Worm (Caenorhabditis elegans) whole organism, late embryonic: ENCODE measurements around the gene Y75B8A.18.

Experiments
- ceh-18 ChIP-seq: sonication (generic microtip); optimal IDR thresholded peaks from 2 replicates; lab custom pipeline; 2016; ENCODE audit warnings: missing genetic modification characterization, missing compliant biosample characterization
- ceh-22 ChIP-seq: sonication (generic microtip); optimal IDR thresholded peaks from 2 replicates; lab custom pipeline; 2017; ENCODE audit warnings: missing biosample characterization, missing genetic modification characterization
- fkh-10 ChIP-seq: fragments of 150-350 bp; optimal IDR thresholded peaks from 2 replicates; lab custom pipeline; 2014; ENCODE audit warnings: missing biosample characterization, missing genetic modification reagents, missing genetic modification characterization
- rnt-1 ChIP-seq: sonication (generic microtip); optimal IDR thresholded peaks from 2 replicates; lab custom pipeline; 2016; ENCODE audit warnings: missing genetic modification characterization, missing compliant biosample characterization

DNA sequence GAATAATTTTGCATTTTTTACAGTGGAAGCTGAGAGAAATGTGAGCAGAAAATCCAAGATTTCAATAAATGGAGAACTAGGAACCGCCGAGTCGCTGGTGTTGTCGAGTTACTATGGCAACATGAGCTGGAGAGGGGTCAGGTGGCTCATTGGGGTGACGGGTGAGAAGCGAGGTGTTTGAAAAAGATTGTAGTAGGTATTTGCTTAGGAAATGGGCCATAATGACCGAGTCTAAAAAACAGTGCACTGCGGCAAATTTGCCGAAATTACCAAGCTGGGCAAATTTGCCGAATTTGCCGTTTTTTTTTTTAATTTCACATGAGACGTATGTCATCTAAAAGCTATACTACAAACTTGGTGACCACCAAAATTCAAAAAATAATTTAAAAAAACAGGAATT, 23.6 kb downstream of the Y75B8A.18 start, which contains the start of gene osm-12:
- TF ChIP-seq ceh-22 (tag; lab: Kevin White, UChicago) (no peak), rnt-1 (tag; lab: Kevin White, UChicago) (no peak), ceh-18 (tag; lab: Kevin White, UChicago) (no peak), fkh-10 (GFP tag; lab: Kevin White, UChicago) (no peak)
